Worm (Caenorhabditis elegans): ENCODE data around the gene cnc-11.

DNA sequence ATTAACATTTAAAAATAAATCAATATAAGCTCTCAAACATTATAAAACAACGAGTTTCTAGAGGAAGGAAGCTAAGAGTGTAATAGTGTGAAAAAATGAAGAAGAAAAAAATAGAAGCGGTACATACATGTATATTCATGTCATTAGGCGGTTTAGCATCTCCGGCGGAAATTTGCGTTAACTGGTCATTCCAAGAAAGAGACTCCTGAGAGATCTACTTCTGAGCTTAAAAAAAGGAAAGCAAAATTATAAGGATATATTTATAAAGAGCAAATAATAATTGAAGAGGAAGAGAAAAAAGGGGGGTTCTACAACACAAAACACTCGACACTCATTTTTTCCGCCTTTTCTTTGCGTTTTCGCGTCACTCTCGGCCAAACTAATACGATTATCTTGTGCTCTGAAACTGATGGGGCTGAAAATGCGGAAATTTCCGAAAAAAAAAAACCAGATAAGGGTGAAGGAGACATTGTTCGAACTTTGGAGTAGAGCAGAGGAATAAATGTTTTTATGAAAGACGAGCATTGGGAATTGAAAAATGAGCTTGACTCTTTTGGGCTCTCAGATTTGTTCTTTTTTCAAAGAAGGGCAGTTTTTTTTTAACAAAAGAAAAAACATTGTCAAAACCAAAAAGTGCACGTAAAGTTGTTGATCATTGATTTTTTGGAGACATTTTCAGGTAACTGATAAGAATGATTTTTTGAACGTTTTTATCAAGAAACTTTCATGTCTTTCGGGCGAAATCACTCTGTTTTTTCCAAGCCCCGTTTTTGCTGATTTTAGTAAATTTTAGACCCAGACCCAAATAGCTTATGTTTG lies 27.3 kb upstream of the cnc-11 start:
- TF ChIP-seq ztf-11 (tag; optimal IDR thresholded peaks at IDR 0.05) (no peak), mep-1 (tag; optimal IDR thresholded peaks at IDR 0.05) (no peak), unc-39 (tag; optimal IDR thresholded peaks at IDR 0.05) (no peak), drap-1 (GFP tag; optimal IDR thresholded peaks at IDR 0.05) (no peak), snpc-4 (tag; optimal IDR thresholded peaks at IDR 0.05) (no peak), tbx-8 (GFP tag; optimal IDR thresholded peaks at IDR 0.05) (no peak), nhr-28 (tag; optimal IDR thresholded peaks at IDR 0.05) (no peak), lin-13 (tag; optimal IDR thresholded peaks at IDR 0.05) (no peak), pha-4 (tag; optimal IDR thresholded peaks at IDR 0.05) (no peak), lsy-2 (tag; optimal IDR thresholded peaks at IDR 0.05) (no peak), nhr-237 (tag; optimal IDR thresholded peaks at IDR 0.05) (no peak), nhr-76 (tag; optimal IDR thresholded peaks at IDR 0.05) (no peak), unc-62 (GFP tag; optimal IDR thresholded peaks at IDR 0.05) (no peak)
